Fruit fly (Drosophila melanogaster) whole organism, embryonic: ENCODE results near the gene Agpat2.

Source experiments
- B-H1 ChIP-seq: fragments of 200-800 bp; sonication (Bioruptor generic); IDR thresholded peaks from 3 replicates; pipeline ENCODE4 v1.3.6; 2022; ENCODE audit warnings: missing biosample characterization, missing genetic modification characterization
- Bdp1 ChIP-seq: fragments of 200-800 bp; sonication (Bioruptor generic); optimal IDR thresholded peaks from 3 replicates; lab custom pipeline; 2016; ENCODE audit warnings: missing biosample characterization, missing genetic modification characterization
- Bgb ChIP-seq: fragments of 200-800 bp; sonication (Bioruptor generic); IDR thresholded peaks from 2 replicates; pipeline ENCODE4 v1.3.6; 2022; ENCODE audit warnings: missing biosample characterization, missing genetic modification characterization; ENCODE audit not compliant: partially characterized antibody
- C15 ChIP-seq: fragments of 200-800 bp; sonication (Bioruptor generic); IDR thresholded peaks from 3 replicates; pipeline ENCODE4 v1.3.6; 2022; ENCODE audit warnings: missing biosample characterization, missing genetic modification characterization
- CG11695 ChIP-seq: fragments of 200-800 bp; sonication (Bioruptor generic); IDR thresholded peaks from 3 replicates; pipeline ENCODE4 v1.3.6; 2022; ENCODE audit warnings: missing biosample characterization, missing genetic modification characterization
- CG13287 ChIP-seq: fragments of 200-800 bp; sonication (Bioruptor generic); IDR thresholded peaks from 2 replicates; pipeline ENCODE4 v1.3.6; 2022; ENCODE audit warnings: missing biosample characterization, missing genetic modification characterization; ENCODE audit not compliant: partially characterized antibody
- CG13775 ChIP-seq: fragments of 200-800 bp; sonication (Bioruptor generic); optimal IDR thresholded peaks from 3 replicates; lab custom pipeline; 2017; ENCODE audit warnings: missing biosample characterization, mild to moderate bottlenecking, missing genetic modification characterization
- CG14667 ChIP-seq: fragments of 200-800 bp; sonication (Bioruptor generic); IDR thresholded peaks from 2 replicates; pipeline ENCODE4 v1.3.6; 2022; ENCODE audit warnings: missing biosample characterization, missing genetic modification characterization
- CG15011 ChIP-seq: fragments of 200-800 bp; sonication (Bioruptor generic); optimal IDR thresholded peaks from 3 replicates; lab custom pipeline; 2018; ENCODE audit warnings: missing biosample characterization, mild to moderate bottlenecking, missing genetic modification characterization
- CG15479 ChIP-seq: fragments of 200-800 bp; sonication (Bioruptor generic); optimal IDR thresholded peaks from 3 replicates; lab custom pipeline; 2019; ENCODE audit warnings: missing biosample characterization, mild to moderate bottlenecking, missing genetic modification characterization, moderate library complexity
- CG2129 ChIP-seq: fragments of 200-800 bp; sonication (Bioruptor generic); IDR thresholded peaks from 2 replicates; pipeline ENCODE4 v1.3.6; 2022; ENCODE audit warnings: missing biosample characterization, missing genetic modification characterization; ENCODE audit not compliant: partially characterized antibody
- CG2875 ChIP-seq: fragments of 200-800 bp; sonication (Bioruptor generic); optimal IDR thresholded peaks from 2 replicates; lab custom pipeline; 2017; ENCODE audit warnings: missing biosample characterization, mild to moderate bottlenecking, missing genetic modification characterization, missing genetic modification reagents
- CG3726 ChIP-seq: fragments of 200-800 bp; sonication (Bioruptor generic); IDR thresholded peaks from 3 replicates; pipeline ENCODE4, ENCODE4 v1.3.6; 2022; ENCODE audit warnings: missing biosample characterization, missing genetic modification characterization
- CG3847 ChIP-seq: fragments of 200-800 bp; sonication (Bioruptor generic); IDR thresholded peaks from 2 replicates; pipeline ENCODE4 v1.3.6; 2022; ENCODE audit warnings: missing biosample characterization, missing genetic modification characterization
- CG6791 ChIP-seq: fragments of 200-800 bp; sonication (Bioruptor generic); IDR thresholded peaks from 3 replicates; pipeline ENCODE4 v1.3.6; 2022; ENCODE audit warnings: missing biosample characterization, missing genetic modification characterization; ENCODE audit not compliant: partially characterized antibody
- CG7372 ChIP-seq: fragments of 200-800 bp; sonication (Bioruptor generic); IDR thresholded peaks from 2 replicates; pipeline ENCODE4 v1.3.6; 2022; ENCODE audit warnings: missing biosample characterization, missing genetic modification characterization
- CG7963 ChIP-seq: fragments of 200-800 bp; sonication (Bioruptor generic); IDR thresholded peaks from 3 replicates; pipeline ENCODE4 v1.3.6; 2022; ENCODE audit warnings: missing biosample characterization, missing genetic modification characterization; ENCODE audit not compliant: partially characterized antibody
- CG8765 ChIP-seq: fragments of 200-800 bp; sonication (Bioruptor generic); IDR thresholded peaks from 2 replicates; pipeline ENCODE4 v1.3.6; 2022; ENCODE audit warnings: missing biosample characterization, missing genetic modification characterization
- CG9797 ChIP-seq: fragments of 200-800 bp; sonication (Bioruptor generic); optimal IDR thresholded peaks from 3 replicates; lab custom pipeline; 2018; ENCODE audit warnings: missing biosample characterization, mild to moderate bottlenecking, missing genetic modification characterization
- CHES-1-like ChIP-seq: fragments of 200-800 bp; sonication (Bioruptor generic); optimal IDR thresholded peaks from 2 replicates; lab custom pipeline; 2016; ENCODE audit warnings: missing biosample characterization, missing genetic modification characterization
- CrebB ChIP-seq: fragments of 200-800 bp; sonication (Bioruptor generic); optimal IDR thresholded peaks from 3 replicates; lab custom pipeline; 2018; ENCODE audit warnings: missing biosample characterization, mild to moderate bottlenecking, missing genetic modification characterization
- Dad ChIP-seq: fragments of 200-800 bp; sonication (Bioruptor generic); optimal IDR thresholded peaks from 3 replicates; lab custom pipeline; 2016; ENCODE audit warnings: missing biosample characterization, missing genetic modification characterization
- Dip3 ChIP-seq: fragments of 200-800 bp; sonication (Bioruptor generic); optimal IDR thresholded peaks from 3 replicates; lab custom pipeline; 2016; ENCODE audit warnings: missing biosample characterization, missing genetic modification characterization
- Dll ChIP-seq: fragments of 200-800 bp; sonication (Bioruptor generic); IDR thresholded peaks from 4 replicates; pipeline ENCODE4 v1.3.6; 2022; ENCODE audit warnings: missing biosample characterization, missing genetic modification characterization; ENCODE audit not compliant: partially characterized antibody
- Doc3 ChIP-seq: fragments of 200-800 bp; sonication (Bioruptor generic); IDR thresholded peaks from 3 replicates; pipeline ENCODE4 v1.3.6; 2022; ENCODE audit warnings: missing biosample characterization, missing genetic modification characterization; ENCODE audit not compliant: partially characterized antibody
- Ets65A ChIP-seq: fragments of 200-800 bp; sonication (Bioruptor generic); peaks from one replicate; lab custom pipeline; 2016; ENCODE audit warnings: missing biosample characterization, missing genetic modification characterization
- Gsc ChIP-seq: fragments of 200-800 bp; sonication (Bioruptor generic); IDR thresholded peaks from 2 replicates; pipeline ENCODE4 v1.3.6; 2022; ENCODE audit warnings: missing biosample characterization, missing genetic modification characterization
- H2.0 ChIP-seq: fragments of 200-800 bp; sonication (Bioruptor generic); IDR thresholded peaks from 2 replicates; pipeline ENCODE4 v1.3.6; 2022; ENCODE audit warnings: missing biosample characterization, missing genetic modification characterization
- HLH4C ChIP-seq: fragments of 200-800 bp; sonication (Bioruptor generic); IDR thresholded peaks from 3 replicates; pipeline ENCODE4 v1.3.6; 2022; ENCODE audit warnings: missing biosample characterization, missing genetic modification characterization; ENCODE audit not compliant: partially characterized antibody
- HLHmδ ChIP-seq: fragments of 200-800 bp; sonication (Bioruptor generic); optimal IDR thresholded peaks from 2 replicates; lab custom pipeline; 2018; ENCODE audit warnings: missing biosample characterization, mild to moderate bottlenecking, missing genetic modification characterization, moderate library complexity
- Hey ChIP-seq: fragments of 200-800 bp; sonication (Bioruptor generic); optimal IDR thresholded peaks from 3 replicates; lab custom pipeline; 2018; ENCODE audit warnings: missing biosample characterization, mild to moderate bottlenecking, missing genetic modification characterization
- Hsf ChIP-seq: fragments of 200-800 bp; sonication (Bioruptor generic); optimal IDR thresholded peaks from 3 replicates; lab custom pipeline; 2016; ENCODE audit warnings: missing biosample characterization, missing genetic modification characterization
- MBD-R2 ChIP-seq: fragments of 200-800 bp; sonication (Bioruptor generic); IDR thresholded peaks from 2 replicates; pipeline ENCODE4 v1.3.6; 2022; ENCODE audit warnings: missing biosample characterization, missing genetic modification characterization
- Nf-YC ChIP-seq: fragments of 200-800 bp; optimal IDR thresholded peaks from 3 replicates; lab custom pipeline; 2019; ENCODE audit warnings: missing biosample characterization, mild to moderate bottlenecking, missing genetic modification characterization, moderate library complexity
- Opbp ChIP-seq: fragments of 200-800 bp; sonication (Bioruptor generic); IDR thresholded peaks from 3 replicates; pipeline ENCODE4 v1.3.6; 2022; ENCODE audit warnings: missing biosample characterization, missing genetic modification characterization; ENCODE audit not compliant: partially characterized antibody
- Ravus ChIP-seq: fragments of 200-800 bp; sonication (Bioruptor generic); IDR thresholded peaks from 2 replicates; pipeline ENCODE4 v1.3.6; 2022; ENCODE audit warnings: missing biosample characterization, missing genetic modification characterization
- Rfx ChIP-seq: fragments of 200-800 bp; sonication (Bioruptor generic); IDR thresholded peaks from 2 replicates; pipeline ENCODE4 v1.3.6; 2022; ENCODE audit warnings: missing biosample characterization, missing genetic modification characterization
- TFAM ChIP-seq: fragments of 200-800 bp; sonication (Bioruptor generic); optimal IDR thresholded peaks from 2 replicates; lab custom pipeline; 2017; ENCODE audit warnings: missing biosample characterization, missing genetic modification characterization, inconsistent platforms
- ci ChIP-seq: fragments of 200-800 bp; sonication (Bioruptor generic); IDR thresholded peaks from 3 replicates; pipeline ENCODE4 v1.3.6; 2022; ENCODE audit warnings: missing biosample characterization, missing genetic modification characterization
- fd102C ChIP-seq: fragments of 200-800 bp; sonication (Bioruptor generic); optimal IDR thresholded peaks from 2 replicates; lab custom pipeline; 2018; ENCODE audit warnings: missing biosample characterization, mild to moderate bottlenecking, missing genetic modification characterization, moderate library complexity
- fd64A ChIP-seq: fragments of 200-800 bp; sonication (Bioruptor generic); optimal IDR thresholded peaks from 3 replicates; lab custom pipeline; 2018; ENCODE audit warnings: missing biosample characterization, mild to moderate bottlenecking, missing genetic modification characterization
- h ChIP-seq: fragments of >200 bp; optimal IDR thresholded peaks from 2 replicates; lab custom pipeline; 2017
- inv ChIP-seq: fragments of 200-800 bp; sonication (Bioruptor generic); IDR thresholded peaks from 2 replicates; pipeline ENCODE4 v1.3.6; 2022; ENCODE audit warnings: missing biosample characterization, missing genetic modification characterization; ENCODE audit not compliant: partially characterized antibody
- jumu ChIP-seq: fragments of 200-800 bp; sonication (Bioruptor generic); optimal IDR thresholded peaks from 3 replicates; lab custom pipeline; 2016; ENCODE audit warnings: missing biosample characterization, missing genetic modification characterization
- lmd ChIP-seq: fragments of 200-800 bp; sonication (Bioruptor generic); IDR thresholded peaks from 2 replicates; pipeline ENCODE4 v1.3.6; 2022; ENCODE audit warnings: missing biosample characterization, missing genetic modification characterization
- nerfin-2 ChIP-seq: fragments of 200-800 bp; sonication (Bioruptor generic); IDR thresholded peaks from 2 replicates; pipeline ENCODE4 v1.3.6; 2022; ENCODE audit warnings: missing biosample characterization, missing genetic modification characterization; ENCODE audit not compliant: partially characterized antibody
- row ChIP-seq: fragments of 200-800 bp; sonication (Bioruptor generic); IDR thresholded peaks from 3 replicates; pipeline ENCODE4 v1.3.6; 2022; ENCODE audit warnings: missing biosample characterization, missing genetic modification characterization
- sd ChIP-seq: fragments of 200-800 bp; sonication (Bioruptor generic); optimal IDR thresholded peaks from 3 replicates; lab custom pipeline; 2018; ENCODE audit warnings: missing biosample characterization, mild to moderate bottlenecking, missing genetic modification characterization, moderate library complexity
- unc-4 ChIP-seq: fragments of 200-800 bp; sonication (Bioruptor generic); IDR thresholded peaks from 2 replicates; pipeline ENCODE4 v1.3.6; 2022; ENCODE audit warnings: missing biosample characterization, missing genetic modification characterization; ENCODE audit not compliant: partially characterized antibody
- yki ChIP-seq: fragments of >200 bp; optimal IDR thresholded peaks from 3 replicates; lab custom pipeline; 2018

Gene Agpat2

DNA sequence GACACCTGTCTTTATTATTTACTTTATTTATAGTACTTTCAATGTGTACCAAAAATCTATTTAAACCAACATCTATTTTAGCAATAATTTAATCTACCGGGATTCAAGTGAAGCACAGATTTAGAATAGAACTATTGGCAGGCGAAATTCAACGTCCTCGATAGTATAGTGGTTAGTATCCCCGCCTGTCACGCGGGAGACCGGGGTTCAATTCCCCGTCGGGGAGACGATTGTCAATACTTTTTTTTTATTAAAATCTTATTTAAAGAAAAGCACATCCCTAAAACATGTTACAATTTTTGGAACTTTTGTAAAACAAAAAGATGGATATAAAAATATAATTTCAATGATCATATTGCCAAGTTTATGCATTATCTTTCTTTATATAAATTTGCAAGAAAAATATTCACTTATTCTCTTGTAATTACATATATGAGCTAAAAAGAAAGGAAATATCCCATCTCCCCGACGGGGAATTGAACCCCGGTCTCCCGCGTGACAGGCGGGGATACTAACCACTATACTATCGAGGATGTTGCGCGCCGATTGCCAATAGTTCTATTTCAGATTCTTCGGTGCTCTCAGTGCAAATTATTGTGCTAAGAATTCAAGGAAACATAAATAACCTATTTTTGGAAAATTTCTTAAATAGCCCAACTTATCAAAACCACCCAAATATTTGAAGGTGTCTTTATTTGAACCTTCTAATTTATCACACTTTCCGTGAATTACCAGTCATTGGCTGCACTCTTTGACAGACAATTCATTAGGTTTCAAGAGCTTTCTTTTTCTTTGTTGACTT lies 18.0 kb upstream of the Agpat2 start, which contains the start of gene CG43796 (continued):
- peak; percentile 51; the same call in 1 of the 2 replicates for TF ChIP-seq nerfin-2 (GFP tag; lab: Robert Waterston, UW)
- TF ChIP-seq Hsf = no peak
- TF ChIP-seq row = no peak
- TF ChIP-seq H2.0 (GFP tag; lab: Robert Waterston, UW) = no peak
- no peak for TF ChIP-seq HLHmδ
- TF ChIP-seq TFAM (GFP tag; lab: Kevin White, UChicago) = no peak
- TF ChIP-seq CG8765 (GFP tag; lab: Robert Waterston, UW) = no peak
- TF ChIP-seq ci (GFP tag; lab: Robert Waterston, UW) = no peak
- no peak for TF ChIP-seq Rfx (GFP tag; lab: Robert Waterston, UW)
- TF ChIP-seq Bgb = peak; percentile 68
- TF ChIP-seq lmd (GFP tag; lab: Robert Waterston, UW) = no peak
- TF ChIP-seq fd102C (GFP tag; lab: Kevin White, UChicago) = no peak
- TF ChIP-seq Dll (GFP tag; lab: Robert Waterston, UW) = peak; percentile 62; the same call in 2 of the 4 replicates
- TF ChIP-seq CHES-1-like (GFP tag; lab: Kevin White, UChicago) = no peak
- TF ChIP-seq sd = peak; percentile 0
- TF ChIP-seq CG13287 = peak; percentile 13; the same call in 1 of the 2 replicates
- TF ChIP-seq CG15011 (GFP tag; lab: Kevin White, UChicago) = no peak
- TF ChIP-seq Nf-YC (tag; lab: Kevin White, UChicago) = no peak
- TF ChIP-seq yki (lab: Kevin White, UChicago) = no peak
- TF ChIP-seq MBD-R2 (GFP tag; lab: Robert Waterston, UW) = no peak
- no peak for TF ChIP-seq CG11695 (GFP tag; lab: Robert Waterston, UW)
- no peak for TF ChIP-seq Dip3 (GFP tag; lab: Kevin White, UChicago)
- TF ChIP-seq Opbp (GFP tag; lab: Robert Waterston, UW) = peak; percentile 73; the same call in 2 of the 3 replicates
- TF ChIP-seq C15 (GFP tag; lab: Robert Waterston, UW) = no peak
- no peak for TF ChIP-seq Gsc (GFP tag; lab: Robert Waterston, UW)
- no peak for TF ChIP-seq CG7372 (GFP tag; lab: Robert Waterston, UW)
- TF ChIP-seq Bdp1 (GFP tag; lab: Kevin White, UChicago) = peak; percentile 97
- TF ChIP-seq Ets65A = no peak
- no peak for TF ChIP-seq Doc3 (GFP tag; lab: Robert Waterston, UW)
- peak; percentile 65; the same call in 1 of the 3 replicates for TF ChIP-seq CG7963 (GFP tag; lab: Robert Waterston, UW)
- TF ChIP-seq Hey = no peak
- TF ChIP-seq CG2875 (GFP tag; lab: Kevin White, UChicago) = no peak
- TF ChIP-seq Dad (GFP tag; lab: Kevin White, UChicago) = no peak
- no peak for TF ChIP-seq h
- no peak for TF ChIP-seq B-H1 (GFP tag; lab: Robert Waterston, UW)
- peak; percentile 68 for TF ChIP-seq HLH4C (GFP tag; lab: Robert Waterston, UW)
- no peak for TF ChIP-seq fd64A
- no peak for TF ChIP-seq CG13775 (GFP tag; lab: Kevin White, UChicago)
- TF ChIP-seq CG6791 (GFP tag; lab: Robert Waterston, UW) = peak; percentile 87
- no peak; the same call in 1 of the 2 replicates for TF ChIP-seq unc-4
- TF ChIP-seq CG14667 (GFP tag; lab: Robert Waterston, UW) = no peak
- no peak for TF ChIP-seq Ravus (GFP tag; lab: Robert Waterston, UW)
- TF ChIP-seq CG3726 = no peak
- TF ChIP-seq CrebB (tag; lab: Kevin White, UChicago) = no peak
- no peak for TF ChIP-seq CG3847 (GFP tag; lab: Robert Waterston, UW)
- TF ChIP-seq jumu = no peak
- no peak for TF ChIP-seq CG2129 (GFP tag; lab: Robert Waterston, UW)
- TF ChIP-seq CG9797 (GFP tag; lab: Kevin White, UChicago) = no peak
- peak; percentile 43; the same call in 1 of the 2 replicates for TF ChIP-seq inv (GFP tag; lab: Robert Waterston, UW)
- TF ChIP-seq CG15479 = peak; percentile 54
